Fruit fly (Drosophila melanogaster) whole organism, prepupa: ENCODE measurements around the gene ND-MNLL.

Source experiments
- CG10631 ChIP-seq: fragments of 200-800 bp; sonication (Bioruptor generic); optimal IDR thresholded peaks from 2 replicates; lab custom pipeline; 2016; ENCODE audit warnings: missing biosample characterization, missing genetic modification characterization
- CG10669 ChIP-seq: fragments of 200-800 bp; sonication (Bioruptor generic); optimal IDR thresholded peaks from 3 replicates; lab custom pipeline; 2018; ENCODE audit warnings: missing biosample characterization, mild to moderate bottlenecking, missing genetic modification characterization, moderate library complexity
- CG11294 ChIP-seq: fragments of 200-800 bp; sonication (Bioruptor generic); IDR thresholded peaks from 2 replicates; pipeline ENCODE4 v1.3.6; 2022; ENCODE audit warnings: missing biosample characterization, missing genetic modification characterization
- CG11762 ChIP-seq: fragments of 200-800 bp; sonication (Bioruptor generic); optimal IDR thresholded peaks from 3 replicates; lab custom pipeline; 2016; ENCODE audit warnings: missing biosample characterization, missing genetic modification characterization; ENCODE audit not compliant: insufficient read depth
- CG11902 ChIP-seq: fragments of 200-800 bp; sonication (Bioruptor generic); optimal IDR thresholded peaks from 3 replicates; lab custom pipeline; 2016; ENCODE audit warnings: missing biosample characterization, missing genetic modification characterization
- CG15336 ChIP-seq: fragments of 200-800 bp; sonication (Bioruptor generic); IDR thresholded peaks from 2 replicates; pipeline ENCODE4 v1.3.6; 2022; ENCODE audit warnings: missing biosample characterization, missing genetic modification characterization
- CG16779 ChIP-seq: fragments of 200-800 bp; sonication (Bioruptor generic); optimal IDR thresholded peaks from 3 replicates; lab custom pipeline; 2017; ENCODE audit warnings: missing biosample characterization, mild to moderate bottlenecking, missing genetic modification characterization
- CG3032 ChIP-seq: fragments of 200-800 bp; optimal IDR thresholded peaks from 2 replicates; lab custom pipeline; 2019; ENCODE audit warnings: missing biosample characterization, mild to moderate bottlenecking, missing genetic modification characterization, moderate library complexity
- CG31627 ChIP-seq: fragments of 200-800 bp; sonication (Bioruptor generic); optimal IDR thresholded peaks from 3 replicates; lab custom pipeline; 2016; ENCODE audit warnings: missing biosample characterization, missing genetic modification characterization
- CG32006 ChIP-seq: fragments of 200-800 bp; sonication (Bioruptor generic); optimal IDR thresholded peaks from 3 replicates; lab custom pipeline; 2017; ENCODE audit warnings: missing biosample characterization, mild to moderate bottlenecking, missing genetic modification characterization
- CG34406 ChIP-seq: fragments of 200-800 bp; sonication (Bioruptor generic); optimal IDR thresholded peaks from 3 replicates; lab custom pipeline; 2016; ENCODE audit warnings: missing biosample characterization, missing genetic modification characterization
- CG3919 ChIP-seq: fragments of 200-800 bp; sonication (Bioruptor generic); optimal IDR thresholded peaks from 3 replicates; lab custom pipeline; 2016; ENCODE audit warnings: missing biosample characterization, missing genetic modification characterization
- CG6163 ChIP-seq: fragments of 200-800 bp; sonication (Bioruptor generic); IDR thresholded peaks from 3 replicates; pipeline ENCODE4 v1.3.6; 2022; ENCODE audit warnings: missing biosample characterization, missing genetic modification characterization
- CG6276 ChIP-seq: fragments of 200-800 bp; sonication (Bioruptor generic); optimal IDR thresholded peaks from 2 replicates; lab custom pipeline; 2017; ENCODE audit warnings: missing biosample characterization, mild to moderate bottlenecking, missing genetic modification characterization
- CG6792 ChIP-seq: fragments of 200-800 bp; sonication (Bioruptor generic); optimal IDR thresholded peaks from 3 replicates; lab custom pipeline; 2016; ENCODE audit warnings: missing biosample characterization, missing genetic modification characterization
- CG6854 ChIP-seq: fragments of 200-800 bp; sonication (Bioruptor generic); optimal IDR thresholded peaks from 2 replicates; lab custom pipeline; 2017; ENCODE audit warnings: missing biosample characterization, mild to moderate bottlenecking, missing genetic modification characterization
- CG7368 ChIP-seq: fragments of 200-800 bp; sonication (Bioruptor generic); optimal IDR thresholded peaks from 3 replicates; lab custom pipeline; 2016; ENCODE audit warnings: missing biosample characterization, missing genetic modification characterization
- CG9139 ChIP-seq: fragments of 200-800 bp; sonication (Bioruptor generic); optimal IDR thresholded peaks from 3 replicates; lab custom pipeline; 2017; ENCODE audit warnings: missing biosample characterization, mild to moderate bottlenecking, missing genetic modification characterization
- Eip75B ChIP-seq: fragments of 200-800 bp; sonication (Bioruptor generic); optimal IDR thresholded peaks from 3 replicates; lab custom pipeline; 2016; ENCODE audit warnings: missing biosample characterization, missing genetic modification characterization
- Eip78C ChIP-seq: fragments of 200-800 bp; sonication (Bioruptor generic); peaks from one replicate; lab custom pipeline; 2016; ENCODE audit warnings: missing biosample characterization, missing genetic modification characterization
- Eip93F ChIP-seq: fragments of 200-800 bp; sonication (Bioruptor generic); optimal IDR thresholded peaks from 2 replicates; lab custom pipeline; 2016; ENCODE audit warnings: missing biosample characterization, mild to moderate bottlenecking, missing genetic modification characterization
- Ets21C ChIP-seq: fragments of 200-800 bp; sonication (Bioruptor generic); optimal IDR thresholded peaks from 3 replicates; lab custom pipeline; 2016; ENCODE audit warnings: missing biosample characterization, missing genetic modification characterization
- Ets96B ChIP-seq: fragments of 200-800 bp; optimal IDR thresholded peaks from 2 replicates; lab custom pipeline; 2019; ENCODE audit warnings: missing biosample characterization, mild to moderate bottlenecking, missing genetic modification characterization, moderate library complexity
- Gug ChIP-seq: fragments of 200-800 bp; sonication (Bioruptor generic); IDR thresholded peaks from 2 replicates; pipeline ENCODE4 v1.3.6; 2022; ENCODE audit warnings: missing biosample characterization, missing genetic modification characterization
- Hr38 ChIP-seq: sonication (Bioruptor generic); optimal IDR thresholded peaks from 2 replicates; lab custom pipeline; 2016; ENCODE audit warnings: missing biosample characterization, missing genetic modification characterization
- Hr39 ChIP-seq: fragments of 200-800 bp; sonication (Bioruptor generic); optimal IDR thresholded peaks from 2 replicates; lab custom pipeline; 2016; ENCODE audit warnings: missing biosample characterization, missing genetic modification characterization
- Hr4 ChIP-seq: fragments of 200-800 bp; sonication (Bioruptor generic); optimal IDR thresholded peaks from 3 replicates; lab custom pipeline; 2016; ENCODE audit warnings: missing biosample characterization, missing genetic modification characterization
- Lpt ChIP-seq: fragments of 200-800 bp; sonication (Bioruptor generic); optimal IDR thresholded peaks from 3 replicates; lab custom pipeline; 2016; ENCODE audit warnings: missing biosample characterization, missing genetic modification characterization
- Met ChIP-seq: fragments of 200-800 bp; sonication (Bioruptor generic); optimal IDR thresholded peaks from 3 replicates; lab custom pipeline; 2016; ENCODE audit warnings: missing biosample characterization, missing genetic modification characterization
- OdsH ChIP-seq: fragments of 200-800 bp; sonication (Bioruptor generic); optimal IDR thresholded peaks from 3 replicates; lab custom pipeline; 2016; ENCODE audit warnings: missing biosample characterization, missing genetic modification characterization
- achi ChIP-seq: fragments of 200-800 bp; sonication (Bioruptor generic); optimal IDR thresholded peaks from 3 replicates; lab custom pipeline; 2016; ENCODE audit warnings: missing biosample characterization, missing genetic modification characterization
- cyc ChIP-seq: fragments of 200-800 bp; sonication (Bioruptor generic); optimal IDR thresholded peaks from 3 replicates; lab custom pipeline; 2016; ENCODE audit warnings: missing biosample characterization, missing genetic modification characterization
- dsx ChIP-seq: fragments of 200-800 bp; optimal IDR thresholded peaks from 3 replicates; lab custom pipeline; 2019; ENCODE audit warnings: missing biosample characterization, mild to moderate bottlenecking, missing genetic modification characterization, moderate library complexity; ENCODE audit not compliant: poor library complexity, severe bottlenecking
- eg ChIP-seq: fragments of 200-800 bp; sonication (Bioruptor generic); IDR thresholded peaks from 3 replicates; pipeline ENCODE4 v1.3.6; 2022; ENCODE audit warnings: missing biosample characterization, missing genetic modification characterization
- fd59A ChIP-seq: fragments of 200-800 bp; sonication (Bioruptor generic); optimal IDR thresholded peaks from 2 replicates; lab custom pipeline; 2017; ENCODE audit warnings: missing biosample characterization, mild to moderate bottlenecking, missing genetic modification characterization, missing genetic modification reagents
- fd85E ChIP-seq: fragments of 200-800 bp; sonication (Bioruptor generic); optimal IDR thresholded peaks from 3 replicates; lab custom pipeline; 2016; ENCODE audit warnings: missing biosample characterization, missing genetic modification characterization
- fkh ChIP-seq: fragments of 200-800 bp; sonication (Bioruptor generic); optimal IDR thresholded peaks from 3 replicates; lab custom pipeline; 2017; ENCODE audit warnings: missing biosample characterization, mild to moderate bottlenecking, missing genetic modification characterization, moderate library complexity
- lz ChIP-seq: fragments of 200-800 bp; sonication (Bioruptor generic); optimal IDR thresholded peaks from 3 replicates; lab custom pipeline; 2016; ENCODE audit warnings: missing biosample characterization, missing genetic modification characterization
- pdm3 ChIP-seq: fragments of 200-800 bp; sonication (Bioruptor generic); optimal IDR thresholded peaks from 3 replicates; lab custom pipeline; 2016; ENCODE audit warnings: missing biosample characterization, missing genetic modification characterization
- salr ChIP-seq, 2 experiments: fragments of 200-800 bp; sonication (Bioruptor generic); optimal IDR thresholded peaks; 3 replicates each; lab custom pipeline; 2016 to 2018; ENCODE audit warnings: missing biosample characterization in 2 of 2, missing genetic modification characterization in 2 of 2, mild to moderate bottlenecking in 1 of 2
- spab ChIP-seq: fragments of 200-800 bp; sonication (Bioruptor generic); optimal IDR thresholded peaks from 2 replicates; lab custom pipeline; 2017; ENCODE audit warnings: missing biosample characterization, mild to moderate bottlenecking, missing genetic modification characterization, missing genetic modification reagents
- svp ChIP-seq: fragments of 200-800 bp; sonication (Bioruptor generic); peaks from one replicate; lab custom pipeline; 2016; ENCODE audit warnings: missing biosample characterization, missing genetic modification characterization
- topi ChIP-seq: fragments of 200-800 bp; sonication (Bioruptor generic); optimal IDR thresholded peaks from 3 replicates; lab custom pipeline; 2016; ENCODE audit warnings: missing biosample characterization, missing genetic modification characterization
- vri ChIP-seq: fragments of 200-800 bp; sonication (Bioruptor generic); optimal IDR thresholded peaks from 3 replicates; lab custom pipeline; 2016; ENCODE audit warnings: missing biosample characterization, mild to moderate bottlenecking, missing genetic modification characterization

The ND-MNLL gene

dm6 chrX:7908239-7909068 lies 14.9 kb upstream of the ND-MNLL start, which contains the start of the genes dpr14 and spidey (continued):
- peak; percentile 88 for TF ChIP-seq eg (GFP tag; lab: Robert Waterston, UW)
- peak; percentile 79 for TF ChIP-seq cyc (GFP tag; lab: Kevin White, UChicago)
- peak; percentile 70 for TF ChIP-seq CG6792 (GFP tag; lab: Kevin White, UChicago)
- TF ChIP-seq CG3919 (GFP tag; lab: Kevin White, UChicago) = peak; percentile 78
- TF ChIP-seq Ets21C (GFP tag; lab: Kevin White, UChicago) = peak; percentile 70
- TF ChIP-seq CG31627 (GFP tag; lab: Kevin White, UChicago) = peak; percentile 84
- peak; percentile 66 for TF ChIP-seq CG7368 (GFP tag; lab: Kevin White, UChicago)
- no peak for TF ChIP-seq Hr38 (GFP tag; lab: Kevin White, UChicago)
- TF ChIP-seq CG11762 (GFP tag; lab: Kevin White, UChicago) = peak; percentile 76
- peak; percentile 80 for TF ChIP-seq OdsH (GFP tag; lab: Kevin White, UChicago)
- TF ChIP-seq, all 60 proteins: peak for 58

- TF ChIP-seq Eip75B (peak; percentile 17), svp (GFP tag; lab: Kevin White, UChicago) (peak; percentile 64), Hr39 (peak; percentile 22), Ets96B (no peak), CG11294 (GFP tag; lab: Robert Waterston, UW) (no peak), Lpt (GFP tag; lab: Kevin White, UChicago) (no peak), cyc (GFP tag; lab: Kevin White, UChicago) (peak; percentile 28), CG3032 (tag; lab: Kevin White, UChicago) (peak; percentile 38), spab (GFP tag; lab: Kevin White, UChicago) (no peak), vri (GFP tag; lab: Kevin White, UChicago) (peak; percentile 40), Hr38 (GFP tag; lab: Kevin White, UChicago) (no peak), Gug (peak; percentile 15; the same call in 1 of the 2 replicates), Ets21C (GFP tag; lab: Kevin White, UChicago) (peak; percentile 2), CG3919 (GFP tag; lab: Kevin White, UChicago) (peak; percentile 68), dsx (no peak), Hr4 (GFP tag; lab: Kevin White, UChicago) (no peak), achi (GFP tag; lab: Kevin White, UChicago) (peak; percentile 38), CG34406 (GFP tag; lab: Kevin White, UChicago) (peak; percentile 31), pdm3 (peak; percentile 33), fkh (GFP tag; lab: Kevin White, UChicago) (peak; percentile 7), CG9139 (GFP tag; lab: Kevin White, UChicago) (peak; percentile 64), Eip78C (GFP tag; lab: Kevin White, UChicago) (peak; percentile 76), CG32006 (GFP tag; lab: Kevin White, UChicago) (peak; percentile 53), salr (GFP tag; optimal IDR thresholded peaks at IDR 0.05; lab: Kevin White, UChicago) (peak in 1 of 2 experiments; percentile 26), CG6792 (GFP tag; lab: Kevin White, UChicago) (peak; percentile 16), CG10631 (peak; percentile 47), CG16779 (tag; lab: Kevin White, UChicago) (no peak), CG6276 (GFP tag; lab: Kevin White, UChicago) (peak; percentile 47), fd85E (GFP tag; lab: Kevin White, UChicago) (peak; percentile 21), CG15336 (GFP tag; lab: Robert Waterston, UW) (peak; percentile 46; the same call in 1 of the 2 replicates), CG31627 (GFP tag; lab: Kevin White, UChicago) (peak; percentile 40), Eip93F (GFP tag; lab: Kevin White, UChicago) (peak; percentile 34), CG10669 (GFP tag; lab: Kevin White, UChicago) (peak; percentile 43), topi (GFP tag; lab: Kevin White, UChicago) (peak; percentile 36), CG6854 (GFP tag; lab: Kevin White, UChicago) (peak; percentile 83), Met (peak; percentile 44), OdsH (GFP tag; lab: Kevin White, UChicago) (peak; percentile 23), lz (GFP tag; lab: Kevin White, UChicago) (peak; percentile 38), fd59A (no peak), CG6163 (GFP tag; lab: Robert Waterston, UW) (peak; percentile 70), CG11902 (no peak), CG11762 (GFP tag; lab: Kevin White, UChicago) (no peak)
These were observed 7.8 kb upstream of the ND-MNLL start, which contains the start of the genes RpS6 and bys for dm6 chrX:7901153-7902038. Gene RpS6, minus strand, starts transcription at chrX:7901331. Gene bys, plus strand, starts transcription at chrX:7901880.
